Fruit fly (Drosophila melanogaster) whole organism, embryonic: ENCODE results near the gene CG13252.

Source experiments
- Bdp1 ChIP-seq: fragments of 200-800 bp; sonication (Bioruptor generic); optimal IDR thresholded peaks from 3 replicates; lab custom pipeline; 2016; ENCODE audit warnings: missing biosample characterization, missing genetic modification characterization
- Blimp-1 ChIP-seq: fragments of 200-800 bp; sonication (Bioruptor generic); optimal IDR thresholded peaks from 3 replicates; lab custom pipeline; 2018; ENCODE audit warnings: missing biosample characterization, missing genetic modification characterization, mild to moderate bottlenecking, moderate library complexity, missing genetic modification reagents
- CG10267 ChIP-seq: fragments of 200-800 bp; sonication (Bioruptor generic); optimal IDR thresholded peaks from 2 replicates; lab custom pipeline; 2018; ENCODE audit warnings: missing biosample characterization, mild to moderate bottlenecking, missing genetic modification characterization, moderate library complexity
- CG11695 ChIP-seq: fragments of 200-800 bp; sonication (Bioruptor generic); IDR thresholded peaks from 3 replicates; pipeline ENCODE4 v1.3.6; 2022; ENCODE audit warnings: missing biosample characterization, missing genetic modification characterization
- CG11696 ChIP-seq: fragments of 200-800 bp; sonication (Bioruptor generic); IDR thresholded peaks from 2 replicates; pipeline ENCODE4 v1.3.6; 2022; ENCODE audit warnings: missing biosample characterization, missing genetic modification characterization
- CG15269 ChIP-seq: fragments of 200-800 bp; sonication (Bioruptor generic); optimal IDR thresholded peaks from 2 replicates; lab custom pipeline; 2018; ENCODE audit warnings: missing biosample characterization, mild to moderate bottlenecking, missing genetic modification characterization, moderate library complexity
- CG1603 ChIP-seq: fragments of 200-800 bp; sonication (Bioruptor generic); optimal IDR thresholded peaks from 2 replicates; lab custom pipeline; 2019; ENCODE audit warnings: missing biosample characterization, mild to moderate bottlenecking, missing genetic modification characterization, moderate library complexity
- CG16779 ChIP-seq: fragments of 200-800 bp; sonication (Bioruptor generic); IDR thresholded peaks from 2 replicates; pipeline ENCODE4 v1.3.6; 2022; ENCODE audit warnings: missing biosample characterization, missing genetic modification characterization
- CG16863 ChIP-seq: fragments of 200-800 bp; sonication (Bioruptor generic); optimal IDR thresholded peaks from 3 replicates; lab custom pipeline; 2016; ENCODE audit warnings: missing biosample characterization, missing genetic modification characterization
- CG17361 ChIP-seq: fragments of 200-800 bp; sonication (Bioruptor generic); IDR thresholded peaks from 3 replicates; pipeline ENCODE4 v1.3.6; 2022; ENCODE audit warnings: missing biosample characterization, missing genetic modification characterization
- CG17568 ChIP-seq: fragments of 200-800 bp; sonication (Bioruptor generic); optimal IDR thresholded peaks from 2 replicates; lab custom pipeline; 2018; ENCODE audit warnings: missing biosample characterization, mild to moderate bottlenecking, missing genetic modification characterization, moderate library complexity
- CG4328 ChIP-seq: fragments of 200-800 bp; sonication (Bioruptor generic); optimal IDR thresholded peaks from 3 replicates; lab custom pipeline; 2017; ENCODE audit warnings: missing biosample characterization, missing genetic modification reagents, missing genetic modification characterization
- CG4424 ChIP-seq: fragments of 200-800 bp; sonication (Bioruptor generic); optimal IDR thresholded peaks from 3 replicates; lab custom pipeline; 2016; ENCODE audit warnings: missing biosample characterization, missing genetic modification characterization
- CG4820 ChIP-seq: fragments of 200-800 bp; sonication (Bioruptor generic); optimal IDR thresholded peaks from 3 replicates; lab custom pipeline; 2016; ENCODE audit warnings: missing biosample characterization, missing genetic modification characterization
- CG5180 ChIP-seq: fragments of 200-800 bp; sonication (Bioruptor generic); optimal IDR thresholded peaks from 3 replicates; lab custom pipeline; 2017; ENCODE audit warnings: missing biosample characterization, missing genetic modification characterization, mild to moderate bottlenecking, moderate library complexity, missing genetic modification reagents
- CG6254 ChIP-seq: fragments of 200-800 bp; sonication (Bioruptor generic); optimal IDR thresholded peaks from 3 replicates; lab custom pipeline; 2017; ENCODE audit warnings: mild to moderate bottlenecking, missing biosample characterization, missing genetic modification reagents, missing genetic modification characterization
- CG8944 ChIP-seq: fragments of 200-800 bp; sonication (Bioruptor generic); optimal IDR thresholded peaks from 3 replicates; lab custom pipeline; 2016; ENCODE audit warnings: missing biosample characterization, missing genetic modification characterization
- CG9609 ChIP-seq: fragments of 200-800 bp; sonication (Bioruptor generic); optimal IDR thresholded peaks from 3 replicates; lab custom pipeline; 2016; ENCODE audit warnings: missing biosample characterization, missing genetic modification characterization
- D19A ChIP-seq: fragments of 200-800 bp; optimal IDR thresholded peaks from 3 replicates; lab custom pipeline; 2019; ENCODE audit warnings: missing biosample characterization, mild to moderate bottlenecking, missing genetic modification characterization, moderate library complexity
- Dek ChIP-seq: fragments of 200-800 bp; sonication (Bioruptor generic); optimal IDR thresholded peaks from 3 replicates; lab custom pipeline; 2019; ENCODE audit warnings: missing biosample characterization, mild to moderate bottlenecking, missing genetic modification characterization, moderate library complexity
- E2f1 ChIP-seq: fragments of 200-800 bp; sonication (Bioruptor generic); IDR thresholded peaks from 2 replicates; pipeline ENCODE4 v1.3.6; 2022; ENCODE audit warnings: missing biosample characterization, missing genetic modification characterization
- ERR ChIP-seq: fragments of 200-800 bp; sonication (Bioruptor generic); optimal IDR thresholded peaks from 2 replicates; lab custom pipeline; 2016; ENCODE audit warnings: missing biosample characterization, missing genetic modification characterization
- Ets97D ChIP-seq: fragments of 200-800 bp; sonication (Bioruptor generic); optimal IDR thresholded peaks from 3 replicates; lab custom pipeline; 2016; ENCODE audit warnings: missing biosample characterization, missing genetic modification characterization
- HLH3B ChIP-seq: fragments of 200-800 bp; sonication (Bioruptor generic); IDR thresholded peaks from 2 replicates; pipeline ENCODE4 v1.3.6; 2022; ENCODE audit warnings: missing biosample characterization, missing genetic modification characterization
- Hr3 ChIP-seq: fragments of 200-800 bp; sonication (Bioruptor generic); optimal IDR thresholded peaks from 3 replicates; lab custom pipeline; 2016; ENCODE audit warnings: missing biosample characterization, missing genetic modification characterization
- Hr39 ChIP-seq: fragments of >200 bp; optimal IDR thresholded peaks from 2 replicates; lab custom pipeline; 2017
- Neu2 ChIP-seq: fragments of 200-800 bp; sonication (Bioruptor generic); optimal IDR thresholded peaks from 3 replicates; lab custom pipeline; 2016; ENCODE audit warnings: missing biosample characterization, missing genetic modification characterization, borderline replicate concordance
- Oli ChIP-seq: fragments of 200-800 bp; sonication (Bioruptor generic); optimal IDR thresholded peaks from 2 replicates; lab custom pipeline; 2018; ENCODE audit warnings: missing biosample characterization, mild to moderate bottlenecking, missing genetic modification characterization, moderate library complexity
- Sox102F ChIP-seq: fragments of 200-800 bp; sonication (Bioruptor generic); optimal IDR thresholded peaks from 2 replicates; lab custom pipeline; 2018; ENCODE audit warnings: missing biosample characterization, mild to moderate bottlenecking, missing genetic modification characterization, moderate library complexity
- ap ChIP-seq: fragments of 200-800 bp; sonication (Bioruptor generic); IDR thresholded peaks from 2 replicates; pipeline ENCODE4 v1.3.6; 2022; ENCODE audit warnings: missing biosample characterization, missing genetic modification characterization
- dm ChIP-seq: fragments of 200-800 bp; sonication (Bioruptor generic); optimal IDR thresholded peaks from 3 replicates; lab custom pipeline; 2016; ENCODE audit warnings: missing biosample characterization, missing genetic modification characterization
- esg ChIP-seq: fragments of 200-800 bp; sonication (Bioruptor generic); conservative IDR thresholded peaks from 2 replicates; pipeline ENCODE4 v1.3.6; 2022; ENCODE audit warnings: missing biosample characterization, missing genetic modification characterization
- eve ChIP-seq, 2 experiments: fragments of >200 bp; optimal IDR thresholded peaks; 2 replicates each; lab custom pipeline; 2017; ENCODE audit warnings: missing biosample characterization in 2 of 2, missing genetic modification characterization in 2 of 2
- hth ChIP-seq: fragments of >200 bp; optimal IDR thresholded peaks from 2 replicates; lab custom pipeline; 2017; ENCODE audit warnings: inconsistent platforms
- kay ChIP-seq: fragments of 200-800 bp; sonication (Bioruptor generic); optimal IDR thresholded peaks from 2 replicates; lab custom pipeline; 2016; ENCODE audit warnings: missing biosample characterization, missing genetic modification characterization
- klu ChIP-seq: fragments of 200-800 bp; sonication (Bioruptor generic); IDR thresholded peaks from 2 replicates; pipeline ENCODE4 v1.3.6; 2022; ENCODE audit warnings: missing biosample characterization, missing genetic modification characterization
- kni ChIP-seq: fragments of 200-800 bp; sonication (Bioruptor generic); optimal IDR thresholded peaks from 3 replicates; lab custom pipeline; 2017; ENCODE audit warnings: mild to moderate bottlenecking, missing biosample characterization, missing genetic modification reagents, missing genetic modification characterization
- lbe ChIP-seq: fragments of 200-800 bp; sonication (Bioruptor generic); optimal IDR thresholded peaks from 2 replicates; lab custom pipeline; 2016; ENCODE audit warnings: missing biosample characterization, mild to moderate bottlenecking, missing genetic modification characterization
- oc ChIP-seq: fragments of 200-800 bp; sonication (Bioruptor generic); optimal IDR thresholded peaks from 2 replicates; lab custom pipeline; 2018; ENCODE audit warnings: missing biosample characterization, mild to moderate bottlenecking, missing genetic modification characterization, moderate library complexity
- pfk ChIP-seq: fragments of 200-800 bp; sonication (Bioruptor generic); optimal IDR thresholded peaks from 2 replicates; lab custom pipeline; 2018; ENCODE audit warnings: missing biosample characterization, mild to moderate bottlenecking, missing genetic modification characterization, moderate library complexity
- phol ChIP-seq: fragments of 200-800 bp; sonication (Bioruptor generic); optimal IDR thresholded peaks from 3 replicates; lab custom pipeline; 2018; ENCODE audit warnings: missing biosample characterization, mild to moderate bottlenecking, missing genetic modification characterization, moderate library complexity
- rib ChIP-seq: fragments of 200-800 bp; sonication (Bioruptor generic); IDR thresholded peaks from 2 replicates; pipeline ENCODE4 v1.3.6; 2022; ENCODE audit warnings: missing biosample characterization, missing genetic modification characterization
- run ChIP-seq: fragments of 200-800 bp; sonication (Bioruptor generic); optimal IDR thresholded peaks from 3 replicates; lab custom pipeline; 2018; ENCODE audit warnings: missing biosample characterization, mild to moderate bottlenecking, missing genetic modification characterization
- sisA ChIP-seq: fragments of 200-800 bp; sonication (Bioruptor generic); IDR thresholded peaks from 2 replicates; pipeline ENCODE4 v1.3.6; 2022; ENCODE audit warnings: missing biosample characterization, missing genetic modification characterization
- slbo ChIP-seq: fragments of 200-800 bp; sonication (Bioruptor generic); IDR thresholded peaks from 2 replicates; pipeline ENCODE4 v1.3.6; 2022; ENCODE audit warnings: missing biosample characterization, missing genetic modification characterization
- slou ChIP-seq: fragments of 200-800 bp; sonication (Bioruptor generic); optimal IDR thresholded peaks from 3 replicates; lab custom pipeline; 2016; ENCODE audit warnings: missing biosample characterization, missing genetic modification characterization
- tap ChIP-seq: fragments of 200-800 bp; optimal IDR thresholded peaks from 3 replicates; lab custom pipeline; 2019; ENCODE audit warnings: missing biosample characterization, mild to moderate bottlenecking, missing genetic modification characterization, moderate library complexity
- trem ChIP-seq: fragments of 200-800 bp; optimal IDR thresholded peaks from 3 replicates; lab custom pipeline; 2019; ENCODE audit warnings: missing biosample characterization, mild to moderate bottlenecking, missing genetic modification characterization, moderate library complexity
- vnd ChIP-seq: fragments of 200-800 bp; sonication (Bioruptor generic); IDR thresholded peaks from 3 replicates; pipeline ENCODE4 v1.3.6; 2022; ENCODE audit warnings: missing biosample characterization, missing genetic modification characterization; ENCODE audit not compliant: partially characterized antibody
- vvl ChIP-seq: fragments of 200-800 bp; sonication (Bioruptor generic); IDR thresholded peaks from 2 replicates; pipeline ENCODE4 v1.3.6; 2022; ENCODE audit warnings: missing biosample characterization, missing genetic modification characterization

The CG13252 gene

DNA sequence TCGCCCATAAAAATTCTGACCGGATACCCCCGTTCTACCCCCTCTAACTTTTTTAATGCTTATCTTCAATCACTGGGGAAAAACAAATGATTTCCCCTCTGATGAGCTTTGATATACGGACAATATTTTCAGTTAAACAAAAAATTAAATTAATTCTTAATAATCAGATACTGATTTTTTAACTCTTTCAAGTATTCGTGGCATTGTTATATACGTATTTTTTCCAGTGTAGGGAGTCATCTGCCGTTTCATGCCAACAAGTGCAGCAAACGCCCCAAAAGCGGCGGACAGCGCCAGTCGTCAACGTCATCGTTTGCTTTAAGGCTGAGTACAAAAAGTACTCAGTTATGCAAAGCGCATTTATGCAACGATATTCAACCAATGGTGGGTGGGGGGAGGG, 29.7 kb upstream of the CG13252 start (continued):
- 0 out of 3 replicates have a peak, but pooled peaks have one; percentile 11 for TF ChIP-seq CG17361
- no peak for TF ChIP-seq kay
- no peak for TF ChIP-seq klu (GFP tag; lab: Robert Waterston, UW)
- peak; percentile 57 for TF ChIP-seq Blimp-1
- TF ChIP-seq trem, result peak; percentile 20
- TF ChIP-seq HLH3B, result 0 out of 2 replicates have a peak, but pooled peaks have one; percentile 35
- peak; percentile 1 for TF ChIP-seq tap (tag; lab: Kevin White, UChicago)
- no peak for TF ChIP-seq Oli
- no peak for TF ChIP-seq slbo
- 0 out of 2 replicates have a peak, but pooled peaks have one; percentile 25 for TF ChIP-seq sisA (GFP tag; lab: Robert Waterston, UW)
- TF ChIP-seq CG4424 (GFP tag; lab: Kevin White, UChicago), result peak; percentile 6
- peak; percentile 36 for TF ChIP-seq D19A (tag; lab: Kevin White, UChicago)
- TF ChIP-seq kni (GFP tag; lab: Kevin White, UChicago), result peak; percentile 83
- TF ChIP-seq CG10267 (tag; lab: Kevin White, UChicago), result peak; percentile 28
- no peak for TF ChIP-seq ap (GFP tag; lab: Robert Waterston, UW)
- TF ChIP-seq vvl (GFP tag; lab: Robert Waterston, UW), result no peak
- no peak for TF ChIP-seq CG9609 (GFP tag; lab: Kevin White, UChicago)
- TF ChIP-seq phol, result peak; percentile 38
- no peak for TF ChIP-seq lbe
- no peak for TF ChIP-seq Neu2 (GFP tag; lab: Kevin White, UChicago)
- TF ChIP-seq CG1603, result peak; percentile 41
- no peak for TF ChIP-seq Hr3 (GFP tag; lab: Kevin White, UChicago)
- TF ChIP-seq, all 482 proteins: peak for 35

DNA sequence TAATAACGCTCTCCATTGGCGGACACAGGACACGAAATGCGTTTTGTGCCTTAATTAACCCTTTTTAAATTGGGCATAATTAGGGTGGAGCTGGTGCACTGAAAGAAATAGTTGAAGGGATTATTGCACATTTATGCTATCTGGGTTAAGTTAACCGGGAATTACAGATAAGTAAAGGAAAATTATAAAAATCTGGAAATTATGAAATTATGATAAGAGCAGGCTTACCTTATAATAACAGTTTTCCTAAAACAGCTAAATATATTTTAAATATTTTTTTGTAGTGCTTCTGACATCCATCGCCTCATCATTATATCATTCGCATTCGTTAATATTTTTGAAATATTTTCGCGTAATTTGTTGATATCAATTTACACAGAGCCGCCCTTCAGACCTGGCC, 23.2 kb upstream of the CG13252 start:
- no peak for TF ChIP-seq Bdp1 (GFP tag; lab: Kevin White, UChicago)
- TF ChIP-seq run (tag; lab: Kevin White, UChicago), result no peak
- TF ChIP-seq CG17568, result no peak
- TF ChIP-seq Dek (tag; lab: Kevin White, UChicago), result no peak
- TF ChIP-seq rib (GFP tag; lab: Robert Waterston, UW), result no peak
- TF ChIP-seq CG16863 (GFP tag; lab: Kevin White, UChicago), result no peak
- no peak for TF ChIP-seq ERR (GFP tag; lab: Kevin White, UChicago)
- TF ChIP-seq dm (GFP tag; lab: Kevin White, UChicago), result no peak
- no peak for TF ChIP-seq pfk
- no peak for TF ChIP-seq Sox102F (GFP tag; lab: Kevin White, UChicago)
- no peak for TF ChIP-seq Ets97D (GFP tag; lab: Kevin White, UChicago)
- TF ChIP-seq, all 482 proteins: peak for 0

DNA sequence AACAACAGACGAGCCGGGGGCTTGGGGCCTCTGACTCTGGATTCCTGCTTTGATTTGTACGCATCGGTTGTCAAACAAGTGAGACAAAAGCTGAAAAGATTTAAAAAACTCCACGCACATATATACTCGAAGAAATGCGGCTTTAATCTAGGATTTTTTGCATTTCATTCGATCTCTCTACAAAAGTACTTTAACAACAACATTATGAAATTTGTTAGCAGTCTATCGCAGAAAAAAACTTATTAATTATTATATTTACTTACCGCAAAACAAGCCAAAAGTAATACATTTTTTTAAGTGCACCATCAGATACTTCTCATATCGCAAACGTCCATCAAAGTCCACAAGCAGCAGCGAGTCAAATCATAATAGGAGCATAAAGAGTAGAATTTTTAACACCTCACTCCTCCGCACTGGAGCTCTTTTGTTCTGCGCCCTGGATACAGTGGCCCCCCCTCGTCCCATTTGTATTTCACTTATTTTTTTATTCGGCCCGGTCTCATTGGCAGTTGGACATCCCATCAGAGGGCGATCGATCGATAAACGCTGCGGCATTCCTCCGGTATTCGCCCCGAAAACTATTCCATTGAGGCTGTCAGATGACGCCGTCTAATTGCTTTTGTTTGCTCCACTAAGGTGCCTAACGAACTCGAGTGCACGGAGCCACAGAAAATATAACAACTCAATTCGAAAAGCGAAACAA, 19.8 kb upstream of the CG13252 start:
- TF ChIP-seq CG11696 (GFP tag; lab: Robert Waterston, UW) (no peak), CG15269 (peak; percentile 44), E2f1 (GFP tag; lab: Robert Waterston, UW) (0 out of 2 replicates have a peak, but pooled peaks have one; percentile 37), oc (tag; lab: Kevin White, UChicago) (peak; percentile 44), CG6254 (GFP tag; lab: Kevin White, UChicago) (peak; percentile 14), CG8944 (GFP tag; lab: Kevin White, UChicago) (no peak), CG11695 (no peak), CG4328 (no peak), esg (GFP tag; lab: Robert Waterston, UW) (0 out of 2 replicates have a peak, but pooled peaks have one; percentile 41), hth (no peak), CG4820 (GFP tag; lab: Kevin White, UChicago) (peak; percentile 11), slou (no peak), Hr39 (lab: Kevin White, UChicago) (no peak), CG16779 (no peak), eve (GFP tag; optimal IDR thresholded peaks at IDR 0.05; lab: Kevin White, UChicago) (peak in 1 of 2 experiments; percentile 64), CG5180 (GFP tag; lab: Kevin White, UChicago) (no peak), vnd (GFP tag; lab: Robert Waterston, UW) (no peak)
